Fruit fly (Drosophila melanogaster) Kc167 (cell line): ENCODE measurements around the gene CG42571.

Experiments
- h ChIP-seq: fragments of >200 bp; optimal IDR thresholded peaks from 3 replicates; lab custom pipeline; 2018; ENCODE audit warnings: missing external identifiers
- psq ChIP-seq: fragments of >200 bp; optimal IDR thresholded peaks from 2 replicates; lab custom pipeline; 2017; ENCODE audit warnings: missing external identifiers
- ttk ChIP-seq: sonication (Bioruptor generic); optimal IDR thresholded peaks from 2 replicates; lab custom pipeline; 2017; ENCODE audit warnings: missing external identifiers

DNA sequence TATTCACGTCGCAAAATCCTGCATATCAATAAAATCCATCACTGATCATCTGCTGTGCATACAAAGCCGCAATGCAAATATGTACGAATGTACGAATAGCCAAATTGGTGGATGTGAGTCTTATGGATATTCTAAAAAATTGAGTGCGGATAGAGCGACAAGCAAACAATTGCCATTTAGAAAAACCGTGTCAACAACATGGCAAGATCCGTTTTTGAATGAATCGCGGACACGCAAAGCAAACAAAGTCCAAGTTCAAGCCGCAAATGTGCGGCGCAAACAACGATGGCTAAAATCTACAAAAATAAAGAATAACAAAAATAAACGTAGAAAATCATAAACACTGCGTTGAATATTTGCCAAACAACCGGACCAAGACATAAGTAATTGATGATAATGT is 26.7 kb upstream of the CG42571 start:
- TF ChIP-seq h (lab: Kevin White, UChicago) (no peak), psq (no peak), ttk (lab: Kevin White, UChicago) (no peak)
